Worm (Caenorhabditis elegans): ENCODE measurements around the gene F20D6.8.

- no peak for TF ChIP-seq Y55F3AM.14 (GFP tag; optimal IDR thresholded peaks at IDR 0.05)
- no peak for TF ChIP-seq nhr-237 (tag; optimal IDR thresholded peaks at IDR 0.05)
- TF ChIP-seq ama-1 (optimal IDR thresholded peaks at IDR 0.05), result no peak
- no peak for TF ChIP-seq nhr-6 (tag; optimal IDR thresholded peaks at IDR 0.05)
- no peak for TF ChIP-seq aly-2 (tag; optimal IDR thresholded peaks at IDR 0.05)
- no peak for TF ChIP-seq dmd-4 (tag; optimal IDR thresholded peaks at IDR 0.05)
- no peak for TF ChIP-seq nhr-21 (tag; optimal IDR thresholded peaks at IDR 0.05)
- no peak for TF ChIP-seq elt-1 (tag; optimal IDR thresholded peaks at IDR 0.05)
- no peak for TF ChIP-seq unc-39 (tag; optimal IDR thresholded peaks at IDR 0.05)
These were observed 17.7 kb upstream of the F20D6.8 start, which contains the start of gene F20D6.2 for ce11 chrV:8185737-8186136.
